Worm (Caenorhabditis elegans): ENCODE measurements around the gene lron-7.
A peak's percentile ranks its signal among the peaks of the same experiment; 100 is the strongest.

The lron-7 gene

ce11 chrX:7260327-7261019, 31.5 kb upstream of the lron-7 start, which contains the start of gene lact-1:
Gene lact-1 (minus strand): TSS chrX:7260377.
- no peak for TF ChIP-seq pqm-1 (tag; optimal IDR thresholded peaks at IDR 0.05)
- no peak for TF ChIP-seq ceh-88 (GFP tag; IDR thresholded peaks at IDR 0.05)
- TF ChIP-seq xbp-1 (tag; optimal IDR thresholded peaks at IDR 0.05): no peak
- TF ChIP-seq nhr-28 (tag; optimal IDR thresholded peaks at IDR 0.05): no peak
- no peak for TF ChIP-seq egl-27 (tag; optimal IDR thresholded peaks at IDR 0.05)
- no peak for TF ChIP-seq lin-14 (GFP tag; optimal IDR thresholded peaks at IDR 0.05)
- no peak for TF ChIP-seq ets-5 (GFP tag; IDR thresholded peaks at IDR 0.05)
- TF ChIP-seq pag-3 (tag; optimal IDR thresholded peaks at IDR 0.05; ENCODE audit: borderline replicate concordance, insufficient read depth): no peak
- no peak for TF ChIP-seq dpl-1 (GFP tag; optimal IDR thresholded peaks at IDR 0.05)
- no peak for TF ChIP-seq lir-3 (tag; optimal IDR thresholded peaks at IDR 0.05; ENCODE audit: poor library complexity)
- TF ChIP-seq lin-15B (tag; optimal IDR thresholded peaks at IDR 0.05): no peak
- no peak for TF ChIP-seq skn-1 (tag; optimal IDR thresholded peaks at IDR 0.05)
- no peak for TF ChIP-seq unc-130 (tag; optimal IDR thresholded peaks at IDR 0.05)
- no peak for TF ChIP-seq lin-35 (GFP tag; optimal IDR thresholded peaks at IDR 0.05)
- no peak for TF ChIP-seq snu-23 (GFP tag; optimal IDR thresholded peaks at IDR 0.05)
- no peak for TF ChIP-seq elt-3 (tag; optimal IDR thresholded peaks at IDR 0.05)
- TF ChIP-seq lin-13 (GFP tag; optimal IDR thresholded peaks at IDR 0.05): no peak
- no peak for TF ChIP-seq nhr-12 (tag; optimal IDR thresholded peaks at IDR 0.05)
- no peak for TF ChIP-seq ceh-8 (GFP tag; optimal IDR thresholded peaks at IDR 0.05)

- TF ChIP-seq mab-9 (GFP tag; IDR thresholded peaks at IDR 0.05) (peak; percentile 55), ceh-88 (GFP tag; IDR thresholded peaks at IDR 0.05) (no peak), skn-1 (tag; optimal IDR thresholded peaks at IDR 0.05) (peak; percentile 20), ceh-82 (tag; optimal IDR thresholded peaks at IDR 0.05) (peak; percentile 44 to 85 (median 71)), snpc-4 (tag; optimal IDR thresholded peaks at IDR 0.05) (peak; percentile 40), swsn-7 (tag; optimal IDR thresholded peaks at IDR 0.05) (peak; percentile 88), ceh-90 (tag; optimal IDR thresholded peaks at IDR 0.05) (no peak), pax-3 (tag; optimal IDR thresholded peaks at IDR 0.05) (no peak), C16A3.4 (tag; optimal IDR thresholded peaks at IDR 0.05) (peak; percentile 93), egl-13 (tag; optimal IDR thresholded peaks at IDR 0.05) (peak; percentile 62), ceh-8 (GFP tag; optimal IDR thresholded peaks at IDR 0.05) (peak; percentile 65), ztf-4 (tag; optimal IDR thresholded peaks at IDR 0.05) (peak; percentile 65), fkh-8 (tag; optimal IDR thresholded peaks at IDR 0.05) (peak; percentile 82), nhr-71 (tag; optimal IDR thresholded peaks at IDR 0.05) (peak; percentile 91), xbp-1 (tag; optimal IDR thresholded peaks at IDR 0.05) (peak; percentile 87), nhr-28 (tag; optimal IDR thresholded peaks at IDR 0.05) (no peak), sox-4 (tag; optimal IDR thresholded peaks at IDR 0.05) (no peak), elt-2 (tag; optimal IDR thresholded peaks at IDR 0.05) (peak; percentile 38), efl-3 (GFP tag; optimal IDR thresholded peaks at IDR 0.05) (no peak), fos-1 (tag; optimal IDR thresholded peaks at IDR 0.05) (peak; percentile 53), dsc-1 (tag; optimal IDR thresholded peaks at IDR 0.05) (peak; percentile 79), snu-23 (GFP tag; optimal IDR thresholded peaks at IDR 0.05) (peak; percentile 97), pqm-1 (tag; optimal IDR thresholded peaks at IDR 0.05) (no peak), fkh-10 (GFP tag; optimal IDR thresholded peaks at IDR 0.05) (peak; percentile 78), fkh-4 (tag; optimal IDR thresholded peaks at IDR 0.05; ENCODE audit: borderline replicate concordance) (peak; percentile 58), ces-1 (GFP tag; optimal IDR thresholded peaks at IDR 0.05) (no peak), mdl-1 (tag; optimal IDR thresholded peaks at IDR 0.05) (peak in 1 of 2 experiments; percentile 85), unc-130 (tag; optimal IDR thresholded peaks at IDR 0.05) (peak; percentile 16), nhr-84 (tag; optimal IDR thresholded peaks at IDR 0.05) (no peak), F16B12.6 (tag; optimal IDR thresholded peaks at IDR 0.05) (peak; percentile 37), isw-1 (GFP tag; IDR thresholded peaks at IDR 0.05) (peak; percentile 61), grh-1 (GFP tag; IDR thresholded peaks at IDR 0.05) (peak; percentile 47), elt-3 (tag; optimal IDR thresholded peaks at IDR 0.05) (peak in 3 of 6 experiments; percentile 62 to 86 (median 77)), unc-62 (GFP tag; optimal IDR thresholded peaks at IDR 0.05) (no peak), lin-15B (tag; optimal IDR thresholded peaks at IDR 0.05) (peak; percentile 57), sup-37 (GFP tag; optimal IDR thresholded peaks at IDR 0.05) (no peak), lin-14 (GFP tag; optimal IDR thresholded peaks at IDR 0.05) (peak; percentile 97), nhr-19 (GFP tag; conservative IDR thresholded peaks at IDR 0.05) (peak; percentile 77), egl-27 (tag; optimal IDR thresholded peaks at IDR 0.05) (peak in 1 of 2 experiments; percentile 73)
Measured at ce11 chrX:7264591-7265306, 27.2 kb upstream of the lron-7 start.
